Worm (Caenorhabditis elegans) whole organism, young adult: ENCODE data around the gene K02E10.5.

Experiments
- B0336.3 ChIP-seq: fragments of 200-800 bp; sonication (Bioruptor generic); IDR thresholded peaks from 2 replicates; pipeline ENCODE4 v1.3.6; 2022; ENCODE audit warnings: missing genetic modification characterization, missing compliant biosample characterization
- F39B2.1 ChIP-seq: fragments of 200-800 bp; sonication (Bioruptor generic); IDR thresholded peaks from 2 replicates; pipeline ENCODE4 v1.3.6; 2022; ENCODE audit warnings: missing genetic modification reagents, missing genetic modification characterization, missing compliant biosample characterization
- Y95B8A.8 ChIP-seq: fragments of 200-800 bp; sonication (Bioruptor generic); IDR thresholded peaks from 2 replicates; pipeline ENCODE4 v1.3.6; 2022; ENCODE audit warnings: missing genetic modification reagents, missing genetic modification characterization, missing compliant biosample characterization
- ama-1 ChIP-seq, 3 experiments: fragments of 150-350 bp in 1 of 3; sonication (generic microtip) in 2 of 3; optimal IDR thresholded peaks; 2 replicates each; lab custom pipeline; 2014 to 2018; ENCODE audit warnings: missing biosample characterization in 2 of 3, missing genetic modification characterization in 2 of 3, missing genetic modification reagents in 2 of 3
- aptf-3 ChIP-seq: fragments of 200-800 bp; sonication (Bioruptor generic); IDR thresholded peaks from 2 replicates; pipeline ENCODE4 v1.3.6; 2022; ENCODE audit warnings: missing genetic modification characterization, missing compliant biosample characterization
- atf-7 ChIP-seq: sonication (generic microtip); optimal IDR thresholded peaks from 2 replicates; lab custom pipeline; 2017; ENCODE audit warnings: mild to moderate bottlenecking, missing genetic modification characterization, missing compliant biosample characterization
- lin-54 ChIP-seq: fragments of 200-800 bp; sonication (Bioruptor generic); optimal IDR thresholded peaks from 2 replicates; lab custom pipeline; 2018; ENCODE audit warnings: mild to moderate bottlenecking, missing genetic modification characterization, missing compliant biosample characterization
- mel-28 ChIP-seq: sonication (generic microtip); optimal IDR thresholded peaks from 2 replicates; lab custom pipeline; 2016; ENCODE audit warnings: borderline replicate concordance, mild to moderate bottlenecking, missing genetic modification characterization, missing compliant biosample characterization
- pha-4 ChIP-seq: fragments of 150-350 bp; sonication (generic microtip); optimal IDR thresholded peaks from 2 replicates; lab custom pipeline; 2014; ENCODE audit warnings: missing biosample characterization, missing genetic modification reagents, missing genetic modification characterization
- somi-1 ChIP-seq: fragments of 200-800 bp; sonication (Bioruptor generic); optimal IDR thresholded peaks from 2 replicates; lab custom pipeline; 2018; ENCODE audit warnings: mild to moderate bottlenecking, missing genetic modification characterization, missing compliant biosample characterization
- ztf-22 ChIP-seq: fragments of 200-800 bp; sonication (Bioruptor generic); optimal IDR thresholded peaks from 2 replicates; lab custom pipeline; 2018; ENCODE audit warnings: mild to moderate bottlenecking, missing genetic modification characterization, moderate library complexity, missing compliant biosample characterization

ce11 chrX:2473618-2474017 lies 5.1 kb downstream of the K02E10.5 start, which contains the start of gene R04B3.2:
- TF ChIP-seq F39B2.1 (GFP tag; lab: Robert Waterston, UW) (no peak), Y95B8A.8 (no peak), mel-28 (tag; lab: Kevin White, UChicago) (no peak), ztf-22 (GFP tag; lab: Kevin White, UChicago) (no peak), aptf-3 (GFP tag; lab: Robert Waterston, UW) (no peak), somi-1 (no peak), ama-1 (optimal IDR thresholded peaks at IDR 0.05; lab: Kevin White, UChicago) (no peak), ama-1 (GFP tag; optimal IDR thresholded peaks at IDR 0.05; lab: Kevin White, UChicago) (no peak), B0336.3 (GFP tag; lab: Robert Waterston, UW) (no peak), pha-4 (tag; lab: Kevin White, UChicago) (no peak), lin-54 (no peak), atf-7 (tag; lab: Kevin White, UChicago) (no peak)
